Worm (Caenorhabditis elegans) whole organism, L4 larva: ENCODE data around the gene elo-6.

ENCODE experiments used
- aly-2 ChIP-seq: sonication (generic microtip); optimal IDR thresholded peaks from 2 replicates; lab custom pipeline; 2018; ENCODE audit warnings: missing biosample characterization, missing genetic modification characterization
- ceh-62 ChIP-seq: sonication (generic microtip); optimal IDR thresholded peaks from 2 replicates; lab custom pipeline; 2017; ENCODE audit warnings: missing biosample characterization, missing genetic modification characterization
- dpl-1 ChIP-seq: fragments of 150-350 bp; optimal IDR thresholded peaks from 2 replicates; lab custom pipeline; 2014; ENCODE audit warnings: missing biosample characterization, missing genetic modification reagents, missing genetic modification characterization
- nhr-237 ChIP-seq: sonication (generic microtip); optimal IDR thresholded peaks from 2 replicates; lab custom pipeline; 2017; ENCODE audit warnings: missing biosample characterization, missing genetic modification characterization
- nhr-76 ChIP-seq: fragments of 150-350 bp; optimal IDR thresholded peaks from 2 replicates; lab custom pipeline; 2014; ENCODE audit warnings: missing biosample characterization, missing genetic modification characterization

ce11 chrIV:5382609-5383008, 5.8 kb downstream of the elo-6 start, which contains the start of gene F41H10.1:
- TF ChIP-seq nhr-237 (tag; lab: Kevin White, UChicago) (no peak), aly-2 (tag; lab: Kevin White, UChicago) (no peak), ceh-62 (no peak), dpl-1 (GFP tag; lab: Kevin White, UChicago) (no peak), nhr-76 (tag; lab: Kevin White, UChicago) (no peak)
